Worm (Caenorhabditis elegans) whole organism, midembryonic: ENCODE results near the gene evl-18.

ENCODE experiments used
- T22C8.4 ChIP-seq: fragments of 200-800 bp; sonication (Bioruptor generic); IDR thresholded peaks from 2 replicates; pipeline ENCODE4 v1.3.6; 2022; ENCODE audit warnings: missing genetic modification characterization, missing compliant biosample characterization
- flt-1 ChIP-seq: fragments of 200-800 bp; sonication (Bioruptor generic); IDR thresholded peaks from 2 replicates; pipeline ENCODE4 v1.3.6; 2022; ENCODE audit warnings: missing genetic modification characterization, missing compliant biosample characterization
- med-1 ChIP-seq: sonication (generic microtip); optimal IDR thresholded peaks from 2 replicates; lab custom pipeline; 2017; ENCODE audit warnings: missing genetic modification characterization, mild to moderate bottlenecking, missing compliant biosample characterization, antibody characterized with exemption, missing genetic modification reagents; ENCODE audit not compliant: insufficient read depth
- ztf-23 ChIP-seq: fragments of 200-800 bp; sonication (Bioruptor generic); IDR thresholded peaks from 2 replicates; pipeline ENCODE4 v1.3.6; 2022; ENCODE audit warnings: missing genetic modification reagents, missing genetic modification characterization, missing compliant biosample characterization
- ztf-29 ChIP-seq: fragments of 200-800 bp; sonication (Bioruptor generic); IDR thresholded peaks from 2 replicates; pipeline ENCODE4 v1.3.6; 2022; ENCODE audit warnings: missing genetic modification reagents, missing genetic modification characterization, missing compliant biosample characterization

ce11 chrIII:3723726-3724125, 11.1 kb downstream of the evl-18 start:
- TF ChIP-seq ztf-29 (GFP tag; lab: Robert Waterston, UW): no peak
- no peak for TF ChIP-seq ztf-23 (GFP tag; lab: Robert Waterston, UW)
- no peak for TF ChIP-seq med-1 (GFP tag; lab: Kevin White, UChicago)
- TF ChIP-seq flt-1 (GFP tag; lab: Robert Waterston, UW): no peak
- TF ChIP-seq T22C8.4 (GFP tag; lab: Robert Waterston, UW): no peak
